Worm (Caenorhabditis elegans) whole organism, L4 larva: ENCODE data around the gene dyla-1.

Experiments used
- D1046.2 ChIP-seq: fragments of 200-800 bp; sonication (Bioruptor generic); IDR thresholded peaks from 2 replicates; pipeline ENCODE4 v1.3.6; 2022; ENCODE audit warnings: missing genetic modification characterization, missing compliant biosample characterization
- F10B5.3 ChIP-seq: sonication (generic microtip); optimal IDR thresholded peaks from 2 replicates; lab custom pipeline; 2016; ENCODE audit warnings: mild to moderate bottlenecking, missing genetic modification characterization, missing compliant biosample characterization
- F37D6.2 ChIP-seq: sonication (generic microtip); optimal IDR thresholded peaks from 2 replicates; lab custom pipeline; 2016; ENCODE audit warnings: mild to moderate bottlenecking, missing genetic modification characterization, missing compliant biosample characterization
- Y105C5A.15 ChIP-seq: fragments of 200-800 bp; sonication (Bioruptor generic); IDR thresholded peaks from 2 replicates; pipeline ENCODE4 v1.3.6; 2022; ENCODE audit warnings: missing genetic modification characterization, missing compliant biosample characterization
- aha-1 ChIP-seq: fragments of 150-350 bp; peaks from one replicate; lab custom pipeline; 2014; ENCODE audit warnings: missing biosample characterization, missing genetic modification characterization
- attf-4 ChIP-seq: sonication (generic microtip); optimal IDR thresholded peaks from 3 replicates; lab custom pipeline; 2017; ENCODE audit warnings: missing biosample characterization, missing genetic modification characterization
- ceh-20 ChIP-seq: fragments of 200-800 bp; sonication (Bioruptor generic); IDR thresholded peaks from 2 replicates; pipeline ENCODE4 v1.3.6; 2022; ENCODE audit warnings: missing genetic modification reagents, missing genetic modification characterization, missing compliant biosample characterization
- ceh-32 ChIP-seq: sonication (generic microtip); optimal IDR thresholded peaks from 2 replicates; lab custom pipeline; 2016; ENCODE audit warnings: mild to moderate bottlenecking, missing genetic modification characterization, missing compliant biosample characterization; ENCODE audit not compliant: poor library complexity
- cey-2 ChIP-seq: sonication (generic microtip); optimal IDR thresholded peaks from 3 replicates; lab custom pipeline; 2017; ENCODE audit warnings: missing genetic modification characterization, mild to moderate bottlenecking, missing compliant biosample characterization, antibody characterized with exemption, borderline replicate concordance; ENCODE audit not compliant: insufficient read depth
- ctbp-1 ChIP-seq: fragments of 200-800 bp; sonication (Bioruptor generic); IDR thresholded peaks from 2 replicates; pipeline ENCODE4 v1.3.6; 2022; ENCODE audit warnings: missing genetic modification reagents, missing genetic modification characterization, missing compliant biosample characterization
- daf-12 ChIP-seq: fragments of 150-350 bp; optimal IDR thresholded peaks from 2 replicates; lab custom pipeline; 2014; ENCODE audit warnings: missing biosample characterization, missing genetic modification reagents, missing genetic modification characterization
- daf-16 ChIP-seq, 3 experiments: sonication (generic microtip); optimal IDR thresholded peaks; 2 replicates each; lab custom pipeline; 2016 to 2017; ENCODE audit warnings: missing genetic modification characterization in 3 of 3, missing genetic modification reagents in 3 of 3, mild to moderate bottlenecking in 2 of 3, missing compliant biosample characterization in 2 of 3, missing biosample characterization in 1 of 3, moderate library complexity in 1 of 3
- dmd-6 ChIP-seq: fragments of 200-800 bp; sonication (Bioruptor generic); IDR thresholded peaks from 2 replicates; pipeline ENCODE4 v1.3.6; 2022; ENCODE audit warnings: missing genetic modification reagents, missing genetic modification characterization, missing compliant biosample characterization
- dmd-9 ChIP-seq: fragments of 200-800 bp; sonication (Bioruptor generic); IDR thresholded peaks from 2 replicates; pipeline ENCODE4 v1.3.6; 2022; ENCODE audit warnings: missing genetic modification reagents, missing genetic modification characterization, missing compliant biosample characterization
- duxl-1 ChIP-seq: sonication (generic microtip); optimal IDR thresholded peaks from 2 replicates; lab custom pipeline; 2016; ENCODE audit warnings: mild to moderate bottlenecking, missing genetic modification characterization, moderate library complexity, missing compliant biosample characterization; ENCODE audit not compliant: poor library complexity
- fkh-10 ChIP-seq: fragments of 150-350 bp; optimal IDR thresholded peaks from 2 replicates; lab custom pipeline; 2014; ENCODE audit warnings: missing biosample characterization, missing genetic modification reagents, missing genetic modification characterization
- fos-1 ChIP-seq: fragments of 150-350 bp; optimal IDR thresholded peaks from 2 replicates; lab custom pipeline; 2014; ENCODE audit warnings: missing biosample characterization, missing genetic modification characterization
- hif-1 ChIP-seq, 2 experiments: sonication (generic microtip); optimal IDR thresholded peaks; 2 replicates each; lab custom pipeline; 2016 to 2017; ENCODE audit warnings: missing compliant biosample characterization in 2 of 2, missing genetic modification characterization in 2 of 2, missing genetic modification reagents in 2 of 2, missing genotype in 2 of 2, mild to moderate bottlenecking in 1 of 2
- hlh-11 ChIP-seq: fragments of 200-800 bp; sonication (Bioruptor generic); optimal IDR thresholded peaks from 2 replicates; lab custom pipeline; 2018; ENCODE audit warnings: mild to moderate bottlenecking, missing genetic modification characterization, missing compliant biosample characterization
- hlh-30 ChIP-seq: sonication (generic microtip); optimal IDR thresholded peaks from 2 replicates; lab custom pipeline; 2017; ENCODE audit warnings: antibody characterized with exemption, mild to moderate bottlenecking, missing genetic modification characterization, missing compliant biosample characterization; ENCODE audit not compliant: insufficient read depth
- hmg-1.1 ChIP-seq: fragments of 200-800 bp; sonication (Bioruptor generic); IDR thresholded peaks from 2 replicates; pipeline ENCODE4 v1.3.6; 2022; ENCODE audit warnings: missing genetic modification reagents, missing genetic modification characterization, missing compliant biosample characterization
- lim-7 ChIP-seq: fragments of 200-800 bp; sonication (Bioruptor generic); IDR thresholded peaks from 2 replicates; pipeline ENCODE4 v1.3.6; 2022; ENCODE audit warnings: missing genetic modification characterization, missing compliant biosample characterization
- lsy-2 ChIP-seq, 2 experiments: fragments of 150-350 bp in 1 of 2; sonication (generic microtip) in 1 of 2; optimal IDR thresholded peaks; 2 replicates each; lab custom pipeline; 2014 to 2017; ENCODE audit warnings: missing biosample characterization in 2 of 2, missing genetic modification characterization in 2 of 2
- madf-5 ChIP-seq, 2 experiments: fragments of 200-800 bp; sonication (Bioruptor generic); IDR thresholded peaks; 2 replicates each; pipeline ENCODE4 v1.3.6; 2022; ENCODE audit warnings: missing compliant biosample characterization in 2 of 2, missing genetic modification characterization in 2 of 2
- madf-9 ChIP-seq: fragments of 200-800 bp; sonication (Bioruptor generic); conservative IDR thresholded peaks from 2 replicates; pipeline ENCODE4 v1.3.6; 2022; ENCODE audit warnings: missing genetic modification reagents, missing genetic modification characterization, missing compliant biosample characterization
- mdl-1 ChIP-seq, 2 experiments: fragments of 150-350 bp in 1 of 2; sonication (generic microtip) in 1 of 2; optimal IDR thresholded peaks; 2 replicates each; lab custom pipeline; 2014 to 2017; ENCODE audit warnings: missing biosample characterization in 2 of 2, missing genetic modification characterization in 2 of 2
- mdt-29 ChIP-seq: fragments of 200-800 bp; sonication (Bioruptor generic); IDR thresholded peaks from 2 replicates; pipeline ENCODE4 v1.3.6; 2022; ENCODE audit warnings: missing genetic modification reagents, missing genetic modification characterization, missing compliant biosample characterization
- mep-1 ChIP-seq: fragments of 150-350 bp; sonication (generic microtip); optimal IDR thresholded peaks from 3 replicates; lab custom pipeline; 2014; ENCODE audit warnings: missing biosample characterization, missing genetic modification characterization
- mxl-2 ChIP-seq: fragments of 200-800 bp; sonication (Bioruptor generic); conservative IDR thresholded peaks from 2 replicates; pipeline ENCODE4 v1.3.6; 2022; ENCODE audit warnings: missing genetic modification reagents, missing genetic modification characterization, missing compliant biosample characterization
- mxl-3 ChIP-seq: fragments of 200-800 bp; sonication (Bioruptor generic); optimal IDR thresholded peaks from 2 replicates; lab custom pipeline; 2018; ENCODE audit warnings: mild to moderate bottlenecking, missing genetic modification characterization, missing compliant biosample characterization
- nhr-102 ChIP-seq: sonication (generic microtip); optimal IDR thresholded peaks from 2 replicates; lab custom pipeline; 2016; ENCODE audit warnings: mild to moderate bottlenecking, missing genetic modification characterization, moderate library complexity, missing compliant biosample characterization
- nhr-11 ChIP-seq: fragments of 150-350 bp; optimal IDR thresholded peaks from 2 replicates; lab custom pipeline; 2014; ENCODE audit warnings: missing biosample characterization, missing genetic modification characterization
- nhr-111 ChIP-seq: fragments of 200-800 bp; sonication (Bioruptor generic); optimal IDR thresholded peaks from 2 replicates; lab custom pipeline; 2018; ENCODE audit warnings: mild to moderate bottlenecking, missing genetic modification characterization, missing compliant biosample characterization
- nhr-25 ChIP-seq: sonication (generic microtip); optimal IDR thresholded peaks from 2 replicates; lab custom pipeline; 2017; ENCODE audit warnings: missing genetic modification characterization, mild to moderate bottlenecking, missing compliant biosample characterization, antibody characterized with exemption, moderate library complexity, borderline replicate concordance; ENCODE audit not compliant: insufficient read depth
- nhr-42 ChIP-seq: fragments of 200-800 bp; sonication (Bioruptor generic); IDR thresholded peaks from 2 replicates; pipeline ENCODE4 v1.3.6; 2022; ENCODE audit warnings: missing genetic modification characterization, missing compliant biosample characterization
- nhr-76 ChIP-seq: fragments of 150-350 bp; optimal IDR thresholded peaks from 2 replicates; lab custom pipeline; 2014; ENCODE audit warnings: missing biosample characterization, missing genetic modification characterization
- pha-4 ChIP-seq, 2 experiments: fragments of 150-350 bp in 1 of 2; fragments of 200-800 bp in 1 of 2; sonication (Bioruptor generic) in 1 of 2; IDR thresholded peaks in 1 of 2; optimal IDR thresholded peaks in 1 of 2; 2 replicates each; pipeline versions ENCODE4 v1.3.6 to Lab custom; 2014 to 2022; ENCODE audit warnings: missing genetic modification characterization in 2 of 2, missing genetic modification reagents in 2 of 2, missing biosample characterization in 1 of 2, missing compliant biosample characterization in 1 of 2
- rbr-2 ChIP-seq: sonication (generic microtip); optimal IDR thresholded peaks from 2 replicates; lab custom pipeline; 2016; ENCODE audit warnings: missing genotype, missing genetic modification characterization, missing compliant biosample characterization
- sdz-12 ChIP-seq: fragments of 200-800 bp; sonication (Bioruptor generic); optimal IDR thresholded peaks from 2 replicates; lab custom pipeline; 2018; ENCODE audit warnings: mild to moderate bottlenecking, missing genetic modification characterization, missing compliant biosample characterization
- set-16 ChIP-seq: fragments of 200-800 bp; sonication (Bioruptor generic); IDR thresholded peaks from 2 replicates; pipeline ENCODE4 v1.3.6; 2022; ENCODE audit warnings: missing genetic modification reagents, missing genetic modification characterization, missing compliant biosample characterization
- snpc-1.2 ChIP-seq: fragments of 200-800 bp; sonication (Bioruptor generic); IDR thresholded peaks from 2 replicates; pipeline ENCODE4 v1.3.6; 2022; ENCODE audit warnings: missing genetic modification reagents, missing genetic modification characterization, missing compliant biosample characterization
- unc-62 ChIP-seq, 3 experiments: fragments of 150-350 bp in 1 of 3; sonication (generic microtip); optimal IDR thresholded peaks in 2 of 3; peaks in 1 of 3; 1 replicate in 1 of 3; 2 replicates in 2 of 3; lab custom pipeline; 2014 to 2017; ENCODE audit warnings: missing biosample characterization in 3 of 3, missing genetic modification characterization in 3 of 3, missing genetic modification reagents in 3 of 3, missing genotype in 1 of 3
- ztf-7 ChIP-seq: fragments of 150-350 bp; optimal IDR thresholded peaks from 2 replicates; lab custom pipeline; 2014; ENCODE audit warnings: missing biosample characterization, missing genetic modification characterization

dyla-1 gene

DNA sequence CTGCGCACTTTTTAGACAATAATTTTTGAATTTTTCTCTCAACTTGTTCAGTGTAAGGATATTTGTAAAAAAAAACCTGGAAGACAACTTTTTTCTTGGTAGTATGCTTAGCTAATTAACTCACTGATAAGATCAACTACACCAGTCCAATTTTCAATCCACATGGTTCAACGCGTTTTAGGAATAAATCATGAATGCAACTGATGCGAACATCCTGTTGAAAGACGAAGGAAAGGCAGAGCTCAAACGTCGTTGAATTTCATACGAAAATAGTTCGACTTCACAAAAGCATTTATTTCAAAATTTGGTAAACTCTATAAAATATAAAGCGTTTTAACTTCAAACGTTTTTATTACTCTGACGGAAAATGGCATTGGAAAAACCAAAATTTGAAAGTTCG, at the start of gene dyla-1:
Gene dyla-1, plus strand, starts transcription at position 301 of the 400 bp plus-strand sequence.
- TF ChIP-seq unc-62 (GFP tag; optimal IDR thresholded peaks at IDR 0.05 in 1 of 2; lab: Kevin White, UChicago): peak in 1 of 2 experiments; percentile 42
- TF ChIP-seq unc-62 (tag; optimal IDR thresholded peaks at IDR 0.05; lab: Kevin White, UChicago): no peak
- no peak for TF ChIP-seq rbr-2 (tag; lab: Kevin White, UChicago)
- TF ChIP-seq daf-12 (tag; lab: Kevin White, UChicago): no peak
- no peak for TF ChIP-seq dmd-9 (GFP tag; lab: Robert Waterston, UW)

DNA sequence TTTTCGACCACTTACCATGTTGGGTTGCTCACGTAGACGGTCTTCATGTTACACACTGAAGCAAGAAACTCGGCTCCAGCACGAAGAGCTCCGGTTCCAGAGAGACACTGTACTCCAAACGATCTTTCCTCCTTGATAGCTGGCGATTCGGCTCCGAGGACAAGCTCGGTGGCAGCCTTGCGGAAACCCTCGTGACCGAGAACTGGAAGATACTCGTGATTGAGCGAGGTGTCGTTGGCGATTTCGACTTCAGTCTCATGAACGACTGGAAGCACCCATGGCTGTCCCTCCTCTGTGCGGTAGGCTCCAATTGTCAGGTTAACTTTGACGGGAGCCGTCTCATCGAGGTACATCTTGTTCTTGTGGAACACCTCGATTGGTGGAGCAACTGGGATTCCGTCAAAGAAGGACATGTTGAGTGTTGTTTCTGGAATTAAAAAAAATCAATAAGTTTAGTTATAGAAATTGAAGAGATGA, 48.1 kb upstream of the dyla-1 start, which contains the start of gene got-1.2:
Gene got-1.2, minus strand, starts transcription at position 427 of the 477 bp plus-strand sequence.
- peak; percentile 86 for TF ChIP-seq aha-1
- TF ChIP-seq daf-12 (tag; lab: Kevin White, UChicago): no peak
- TF ChIP-seq set-16: peak; percentile 69
- TF ChIP-seq F37D6.2 (tag; lab: Kevin White, UChicago): no peak
- peak; percentile 15 for TF ChIP-seq hlh-30

DNA sequence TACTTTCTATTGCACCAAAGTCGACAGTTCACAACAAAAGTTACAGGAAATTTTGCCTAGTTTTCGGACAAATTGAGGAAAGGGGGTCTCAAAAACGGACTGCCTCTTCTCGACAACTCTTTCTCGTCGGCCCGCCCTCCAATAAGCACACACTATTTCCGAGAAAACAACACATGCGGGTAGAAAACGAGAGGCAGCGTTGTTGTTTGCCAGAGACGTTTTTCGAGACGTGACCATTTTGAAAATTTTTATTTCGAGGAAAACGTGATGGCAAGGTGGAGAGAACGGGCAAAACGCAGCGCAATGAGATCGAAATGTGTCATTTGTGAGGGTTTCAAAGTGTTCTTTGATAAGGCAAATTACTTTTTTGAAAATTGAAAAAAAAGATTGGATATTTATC, 47.4 kb upstream of the dyla-1 start:
- TF ChIP-seq Y105C5A.15 (no peak), nhr-11 (tag; lab: Kevin White, UChicago) (peak; percentile 65), hif-1 (tag; optimal IDR thresholded peaks at IDR 0.05; lab: Kevin White, UChicago) (peak in 1 of 2 experiments; percentile 78), ctbp-1 (GFP tag; lab: Robert Waterston, UW) (0 out of 2 replicates have a peak, but pooled peaks have one; percentile 38), fkh-10 (GFP tag; lab: Kevin White, UChicago) (peak; percentile 8), mep-1 (peak; percentile 45), mxl-3 (peak; percentile 83), snpc-1.2 (GFP tag; lab: Robert Waterston, UW) (no peak), ceh-32 (tag; lab: Kevin White, UChicago) (no peak), daf-16 (GFP tag; optimal IDR thresholded peaks at IDR 0.05; lab: Kevin White, UChicago) (no peak), daf-16 (tag; optimal IDR thresholded peaks at IDR 0.05; lab: Kevin White, UChicago) (peak; percentile 57), hmg-1.1 (peak; percentile 40; the same call in 1 of the 2 replicates), ztf-7 (tag; lab: Kevin White, UChicago) (no peak), madf-5 (GFP tag; IDR thresholded peaks at IDR 0.05; lab: Robert Waterston, UW) (no peak), ceh-20 (GFP tag; lab: Robert Waterston, UW) (no peak), nhr-25 (tag; lab: Kevin White, UChicago) (no peak), sdz-12 (no peak), mxl-2 (GFP tag; lab: Robert Waterston, UW) (no peak), duxl-1 (peak; percentile 5), madf-9 (GFP tag; lab: Robert Waterston, UW) (no peak), fos-1 (tag; lab: Kevin White, UChicago) (no peak), aha-1 (peak; percentile 2), nhr-76 (tag; lab: Kevin White, UChicago) (no peak), mdt-29 (GFP tag; lab: Robert Waterston, UW) (no peak), D1046.2 (GFP tag; lab: Robert Waterston, UW) (no peak), hlh-30 (peak; percentile 88), nhr-102 (tag; lab: Kevin White, UChicago) (no peak), hlh-11 (tag; lab: Kevin White, UChicago) (peak; percentile 30), dmd-6 (GFP tag; lab: Robert Waterston, UW) (peak; percentile 64), lim-7 (GFP tag; lab: Robert Waterston, UW) (0 out of 2 replicates have a peak, but pooled peaks have one; percentile 7), F10B5.3 (tag; lab: Kevin White, UChicago) (no peak), lsy-2 (tag; optimal IDR thresholded peaks at IDR 0.05; lab: Kevin White, UChicago) (peak in 1 of 2 experiments; percentile 48), mdl-1 (tag; optimal IDR thresholded peaks at IDR 0.05; lab: Kevin White, UChicago) (peak in 1 of 2 experiments; percentile 62), nhr-42 (no peak), pha-4 (GFP tag; IDR thresholded peaks at IDR 0.05; lab: Robert Waterston, UW) (no peak), pha-4 (tag; optimal IDR thresholded peaks at IDR 0.05; lab: Kevin White, UChicago) (no peak), cey-2 (no peak), attf-4 (tag; lab: Kevin White, UChicago) (no peak), nhr-111 (GFP tag; lab: Kevin White, UChicago) (no peak)
